Worm (Caenorhabditis elegans) whole organism, mixed stage, embryonic: Measurements from ENCODE around the gene twk-7.

Experiments used
- bed-3 ChIP-seq: fragments of 200-800 bp; sonication (Bioruptor generic); optimal IDR thresholded peaks from 3 replicates; lab custom pipeline; 2018; ENCODE audit warnings: mild to moderate bottlenecking, missing genetic modification characterization, moderate library complexity, missing compliant biosample characterization
- ceh-83 ChIP-seq: fragments of 200-800 bp; sonication (Bioruptor generic); optimal IDR thresholded peaks from 2 replicates; lab custom pipeline; 2018; ENCODE audit warnings: mild to moderate bottlenecking, missing genetic modification characterization, missing compliant biosample characterization
- ces-1 ChIP-seq: fragments of 150-350 bp; optimal IDR thresholded peaks from 2 replicates; lab custom pipeline; 2014; ENCODE audit warnings: missing biosample characterization, missing genetic modification reagents, missing genetic modification characterization
- drap-1 ChIP-seq: fragments of 200-800 bp; sonication (Bioruptor generic); optimal IDR thresholded peaks from 3 replicates; lab custom pipeline; 2018; ENCODE audit warnings: mild to moderate bottlenecking, missing genetic modification characterization, missing compliant biosample characterization
- elt-1 ChIP-seq: sonication (generic microtip); optimal IDR thresholded peaks from 2 replicates; lab custom pipeline; 2017; ENCODE audit warnings: missing genetic modification characterization, mild to moderate bottlenecking, missing compliant biosample characterization, antibody characterized with exemption, moderate library complexity, borderline replicate concordance; ENCODE audit not compliant: insufficient read depth
- ham-2 ChIP-seq: fragments of 200-800 bp; sonication (Bioruptor generic); optimal IDR thresholded peaks from 2 replicates; lab custom pipeline; 2018; ENCODE audit warnings: mild to moderate bottlenecking, missing genetic modification characterization, missing compliant biosample characterization
- hlh-1 ChIP-seq: fragments of 150-350 bp; optimal IDR thresholded peaks from 2 replicates; lab custom pipeline; 2014; ENCODE audit warnings: missing biosample characterization, missing genetic modification reagents, missing genetic modification characterization
- lin-32 ChIP-seq: fragments of 200-800 bp; sonication (Bioruptor generic); optimal IDR thresholded peaks from 2 replicates; lab custom pipeline; 2018; ENCODE audit warnings: mild to moderate bottlenecking, missing genetic modification characterization, missing compliant biosample characterization
- lsy-2 ChIP-seq: fragments of 150-350 bp; optimal IDR thresholded peaks from 2 replicates; lab custom pipeline; 2014; ENCODE audit warnings: missing biosample characterization, missing genetic modification characterization
- mab-5 ChIP-seq: fragments of 150-350 bp; optimal IDR thresholded peaks from 2 replicates; lab custom pipeline; 2014; ENCODE audit warnings: missing biosample characterization, missing genetic modification characterization
- mep-1 ChIP-seq: fragments of 150-350 bp; optimal IDR thresholded peaks from 2 replicates; lab custom pipeline; 2017; ENCODE audit warnings: missing biosample characterization, missing genetic modification reagents, missing genetic modification characterization, inconsistent platforms
- mls-2 ChIP-seq: sonication (generic microtip); optimal IDR thresholded peaks from 2 replicates; lab custom pipeline; 2016; ENCODE audit warnings: mild to moderate bottlenecking, missing genetic modification characterization, moderate library complexity, missing compliant biosample characterization
- nhr-12 ChIP-seq: fragments of 150-350 bp; optimal IDR thresholded peaks from 2 replicates; lab custom pipeline; 2014; ENCODE audit warnings: missing biosample characterization, missing genetic modification characterization
- nhr-2 ChIP-seq: fragments of 150-350 bp; optimal IDR thresholded peaks from 2 replicates; lab custom pipeline; 2014; ENCODE audit warnings: missing biosample characterization, missing genetic modification characterization
- nhr-237 ChIP-seq: fragments of 150-350 bp; optimal IDR thresholded peaks from 2 replicates; lab custom pipeline; 2014; ENCODE audit warnings: missing biosample characterization, missing genetic modification characterization
- nhr-28 ChIP-seq: fragments of 150-350 bp; optimal IDR thresholded peaks from 2 replicates; lab custom pipeline; 2014; ENCODE audit warnings: missing biosample characterization, missing genetic modification characterization
- nhr-76 ChIP-seq: sonication (generic microtip); optimal IDR thresholded peaks from 2 replicates; lab custom pipeline; 2017; ENCODE audit warnings: missing biosample characterization, missing genetic modification characterization
- pha-4 ChIP-seq: fragments of 150-350 bp; optimal IDR thresholded peaks from 2 replicates; lab custom pipeline; 2018; ENCODE audit warnings: missing biosample characterization, missing genetic modification reagents, missing genetic modification characterization
- sem-2 ChIP-seq: fragments of 200-800 bp; sonication (Bioruptor generic); optimal IDR thresholded peaks from 2 replicates; lab custom pipeline; 2018; ENCODE audit warnings: mild to moderate bottlenecking, missing genetic modification characterization, missing compliant biosample characterization
- sptf-1 ChIP-seq: sonication (generic microtip); optimal IDR thresholded peaks from 2 replicates; lab custom pipeline; 2017; ENCODE audit warnings: mild to moderate bottlenecking, missing genetic modification characterization, moderate library complexity, missing compliant biosample characterization
- tbx-8 ChIP-seq: fragments of 200-800 bp; sonication (Bioruptor generic); optimal IDR thresholded peaks from 2 replicates; lab custom pipeline; 2018; ENCODE audit warnings: mild to moderate bottlenecking, missing genetic modification characterization, moderate library complexity, missing compliant biosample characterization
- unc-62 ChIP-seq: fragments of 150-350 bp; optimal IDR thresholded peaks from 2 replicates; lab custom pipeline; 2014; ENCODE audit warnings: missing biosample characterization, missing genetic modification reagents, missing genetic modification characterization
- zip-8 ChIP-seq: fragments of 150-350 bp; optimal IDR thresholded peaks from 2 replicates; lab custom pipeline; 2014; ENCODE audit warnings: missing biosample characterization, missing genetic modification characterization

twk-7 gene

ce11 chrIII:8590882-8591281, 52.7 kb downstream of the twk-7 start, which contains the start of gene fipr-16:
fipr-16 (minus strand) TSS chrIII:8590982.
- no peak for TF ChIP-seq nhr-76 (tag; lab: Kevin White, UChicago)
- TF ChIP-seq hlh-1 (tag; lab: Kevin White, UChicago), result no peak
- TF ChIP-seq nhr-237 (tag; lab: Kevin White, UChicago), result no peak
- TF ChIP-seq bed-3 (GFP tag; lab: Kevin White, UChicago), result no peak
- TF ChIP-seq ceh-83 (GFP tag; lab: Kevin White, UChicago), result no peak
- TF ChIP-seq zip-8 (tag; lab: Kevin White, UChicago), result no peak

- TF ChIP-seq sem-2 (GFP tag; lab: Kevin White, UChicago) (no peak), ham-2 (GFP tag; lab: Kevin White, UChicago) (no peak), tbx-8 (GFP tag; lab: Kevin White, UChicago) (no peak), unc-62 (no peak), bed-3 (GFP tag; lab: Kevin White, UChicago) (no peak), ces-1 (no peak), pha-4 (no peak), sptf-1 (tag; lab: Kevin White, UChicago) (no peak), nhr-237 (tag; lab: Kevin White, UChicago) (no peak), elt-1 (tag; lab: Kevin White, UChicago) (no peak), mls-2 (tag; lab: Kevin White, UChicago) (no peak), nhr-12 (tag; lab: Kevin White, UChicago) (no peak), drap-1 (GFP tag; lab: Kevin White, UChicago) (no peak), mab-5 (tag; lab: Kevin White, UChicago) (no peak), lsy-2 (tag; lab: Kevin White, UChicago) (no peak), mep-1 (tag; lab: Kevin White, UChicago) (no peak), zip-8 (tag; lab: Kevin White, UChicago) (no peak), nhr-2 (tag; lab: Kevin White, UChicago) (no peak), nhr-28 (no peak)
These were observed 54.3 kb downstream of the twk-7 start, which contains the start of gene fip-3 for ce11 chrIII:8589195-8589594. fip-3 (minus strand) TSS chrIII:8589488.

DNA sequence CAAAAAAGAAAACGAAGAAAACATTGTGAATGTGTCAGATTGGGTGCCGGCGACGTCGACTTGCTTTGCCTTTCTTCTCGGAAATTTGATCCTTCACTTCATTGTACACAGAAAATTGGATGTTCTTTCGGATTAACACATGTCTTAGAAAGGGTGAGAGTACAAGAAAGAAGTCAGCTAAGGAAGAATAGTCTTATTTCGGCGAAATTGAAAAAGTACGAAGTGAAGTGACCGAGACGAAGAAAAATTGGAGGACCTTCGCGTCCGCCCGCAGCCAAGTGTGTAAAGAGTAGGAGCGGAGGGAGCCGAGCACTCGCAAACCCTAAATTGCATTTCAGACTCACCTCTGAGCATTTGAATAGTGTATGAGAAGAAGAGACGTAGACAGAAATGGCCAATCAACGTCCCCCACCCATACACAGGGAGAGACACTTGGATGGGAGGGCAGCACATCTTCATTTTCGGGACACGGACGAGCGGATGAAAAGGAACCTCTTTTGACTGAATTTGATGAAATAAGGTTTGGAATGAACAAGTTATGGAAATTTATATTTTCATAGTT, 54.9 kb downstream of the twk-7 start, which contains the start of gene glr-1:
glr-1 (minus strand) TSS at position 51 of the 562 bp plus-strand sequence.
- no peak for TF ChIP-seq lin-32 (GFP tag; lab: Kevin White, UChicago)
- peak; percentile 92 for TF ChIP-seq ces-1
